Fruit fly (Drosophila melanogaster): ENCODE measurements around the gene CG8003.

The CG8003 gene

DNA sequence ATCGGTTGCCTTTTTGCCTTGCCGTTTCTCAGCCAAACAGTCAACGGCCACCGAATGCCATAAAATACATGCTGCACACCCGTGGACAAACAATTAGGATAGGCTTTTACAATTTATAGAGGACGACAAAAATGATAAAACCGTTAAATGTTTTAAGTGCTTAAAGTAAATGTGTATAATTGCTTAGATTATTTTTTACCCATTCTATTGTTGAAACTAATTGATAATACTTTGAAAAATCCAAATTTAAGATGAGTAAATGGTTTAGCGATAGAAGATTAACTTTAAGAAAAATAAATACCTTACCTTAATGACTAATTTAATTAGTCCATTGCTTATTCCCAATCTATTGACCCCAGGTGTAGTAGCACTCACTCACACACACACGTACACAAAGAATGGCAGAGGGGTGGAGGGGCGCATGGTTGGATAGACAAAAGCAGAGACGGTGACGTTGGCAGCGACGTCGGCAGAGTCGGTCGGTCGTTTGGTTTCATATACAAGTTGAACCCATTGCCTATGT, 17.3 kb downstream of the CG8003 start (continued):
- TF ChIP-seq CG4707 (GFP tag; optimal IDR thresholded peaks at IDR 0.05): peak; percentile 80
- TF ChIP-seq chn (GFP tag; optimal IDR thresholded peaks at IDR 0.05): peak; percentile 87
- TF ChIP-seq wdn (GFP tag; IDR thresholded peaks at IDR 0.05): peak; percentile 91
- peak; percentile 87 for TF ChIP-seq gsb (GFP tag; IDR thresholded peaks at IDR 0.05)
- TF ChIP-seq CG14667 (GFP tag; IDR thresholded peaks at IDR 0.05): peak; percentile 91
- no peak for TF ChIP-seq gfzf (GFP tag; optimal IDR thresholded peaks at IDR 0.05)
- TF ChIP-seq CG18619 (GFP tag; optimal IDR thresholded peaks at IDR 0.05): peak; percentile 94
- TF ChIP-seq CG12942 (GFP tag; optimal IDR thresholded peaks at IDR 0.05): peak; percentile 80
- peak; percentile 85 for TF ChIP-seq CG12155 (GFP tag; optimal IDR thresholded peaks at IDR 0.05)
- peak; percentile 95 for TF ChIP-seq Med (GFP tag)
- TF ChIP-seq sr (GFP tag; IDR thresholded peaks at IDR 0.05): 0 out of 3 replicates have a peak, but pooled peaks have one; percentile 17
- TF ChIP-seq Dp (GFP tag; optimal IDR thresholded peaks at IDR 0.05): peak; percentile 1
- peak; percentile 93 for TF ChIP-seq D19A (tag; optimal IDR thresholded peaks at IDR 0.05)
- peak; percentile 63 for TF ChIP-seq CG3163 (GFP tag; optimal IDR thresholded peaks at IDR 0.05)
- peak; percentile 91 for TF ChIP-seq sug (tag; optimal IDR thresholded peaks at IDR 0.05)
- peak; percentile 90 for TF ChIP-seq jumu (GFP tag; optimal IDR thresholded peaks at IDR 0.05)
- TF ChIP-seq CG17359 (tag; optimal IDR thresholded peaks at IDR 0.05): peak; percentile 94
- TF ChIP-seq br (optimal IDR thresholded peaks at IDR 0.05): no peak
- peak; percentile 95 for TF ChIP-seq CG9817 (tag; optimal IDR thresholded peaks at IDR 0.05)
- no peak for TF ChIP-seq pita (GFP tag; optimal IDR thresholded peaks at IDR 0.05)
- TF ChIP-seq Mrtf (GFP tag; IDR thresholded peaks at IDR 0.05): peak; percentile 91
- peak; percentile 72 for TF ChIP-seq cato (GFP tag; optimal IDR thresholded peaks at IDR 0.05; ENCODE audit: borderline replicate concordance)
- peak; percentile 82 for TF ChIP-seq NC2β (GFP tag; optimal IDR thresholded peaks at IDR 0.05)
- peak; percentile 17 for TF ChIP-seq stwl (tag; optimal IDR thresholded peaks at IDR 0.05)
- peak; percentile 87 for TF ChIP-seq ken (GFP tag; IDR thresholded peaks at IDR 0.05)
- peak; percentile 79 for TF ChIP-seq wek (GFP tag; optimal IDR thresholded peaks at IDR 0.05)
- peak; percentile 83 for TF ChIP-seq CG11247 (GFP tag; IDR thresholded peaks at IDR 0.05)
- TF ChIP-seq CG5180 (GFP tag; optimal IDR thresholded peaks at IDR 0.05): peak; percentile 90
- TF ChIP-seq hb (GFP tag; IDR thresholded peaks at IDR 0.05; ENCODE audit: partially characterized antibody): no peak
- peak; percentile 67 for TF ChIP-seq CG5245 (GFP tag; optimal IDR thresholded peaks at IDR 0.05)
- TF ChIP-seq CG34422 (GFP tag; IDR thresholded peaks at IDR 0.05): peak; percentile 94
- peak; percentile 87 for TF ChIP-seq CG12071 (GFP tag; optimal IDR thresholded peaks at IDR 0.05)
- peak; percentile 92 for TF ChIP-seq CG34376 (GFP tag; optimal IDR thresholded peaks at IDR 0.05)
- TF ChIP-seq vvl (GFP tag; IDR thresholded peaks at IDR 0.05): peak; percentile 97
- peak; percentile 85 for TF ChIP-seq CG1603 (tag; optimal IDR thresholded peaks at IDR 0.05)
- TF ChIP-seq Hmx (GFP tag; optimal IDR thresholded peaks at IDR 0.05): peak; percentile 83
- peak; percentile 81 for TF ChIP-seq CG8359 (GFP tag; optimal IDR thresholded peaks at IDR 0.05; ENCODE audit: borderline replicate concordance)
- peak; percentile 90 for TF ChIP-seq Max (GFP tag; optimal IDR thresholded peaks at IDR 0.05)
- peak; percentile 81 for TF ChIP-seq H15 (GFP tag; IDR thresholded peaks at IDR 0.05)
- TF ChIP-seq CG3726 (GFP tag; IDR thresholded peaks at IDR 0.05): peak; percentile 89; the same call in 1 of the 3 replicates
- TF ChIP-seq Neu2 (GFP tag; optimal IDR thresholded peaks at IDR 0.05; ENCODE audit: borderline replicate concordance): peak; percentile 40
- TF ChIP-seq chm (GFP tag; IDR thresholded peaks at IDR 0.05): peak; percentile 88
- TF ChIP-seq CG30403 (GFP tag; optimal IDR thresholded peaks at IDR 0.05): peak; percentile 98
- TF ChIP-seq ash1 (GFP tag; optimal IDR thresholded peaks at IDR 0.05): no peak
- peak; percentile 92 for TF ChIP-seq CG11723 (GFP tag; optimal IDR thresholded peaks at IDR 0.05)
- peak; percentile 89 for TF ChIP-seq YL-1 (GFP tag; optimal IDR thresholded peaks at IDR 0.05)
- TF ChIP-seq dati (GFP tag; IDR thresholded peaks at IDR 0.05): peak; percentile 76; the same call in 1 of the 2 replicates
- TF ChIP-seq CG3065 (GFP tag; optimal IDR thresholded peaks at IDR 0.05): peak; percentile 30
- TF ChIP-seq Atf6 (GFP tag; IDR thresholded peaks at IDR 0.05): peak; percentile 96
- TF ChIP-seq cas (GFP tag; IDR thresholded peaks at IDR 0.05): peak; percentile 84
- no peak for TF ChIP-seq Doc3 (GFP tag; IDR thresholded peaks at IDR 0.05; ENCODE audit: partially characterized antibody)

Data from whole organism, embryonic.